Worm (Caenorhabditis elegans): ENCODE measurements around the gene C16A11.3.

The C16A11.3 gene

ce11 chrII:4258683-4259082 is 29.3 kb downstream of the C16A11.3 start, which contains the start of gene clec-135:
Gene clec-135, minus strand, starts transcription at chrII:4258783.
- no peak for TF ChIP-seq fos-1 (tag; optimal IDR thresholded peaks at IDR 0.05)
- no peak for TF ChIP-seq zag-1 (tag; optimal IDR thresholded peaks at IDR 0.05)
- no peak for TF ChIP-seq nhr-129 (tag; optimal IDR thresholded peaks at IDR 0.05)
- no peak for TF ChIP-seq alr-1 (tag; optimal IDR thresholded peaks at IDR 0.05)
- no peak for TF ChIP-seq blmp-1 (tag; optimal IDR thresholded peaks at IDR 0.05; ENCODE audit: insufficient read depth)
- no peak for TF ChIP-seq aly-2 (tag; optimal IDR thresholded peaks at IDR 0.05)
- TF ChIP-seq skn-1 (tag; optimal IDR thresholded peaks at IDR 0.05), result no peak
- TF ChIP-seq sma-9 (GFP tag; optimal IDR thresholded peaks at IDR 0.05), result no peak
- TF ChIP-seq sma-9 (tag; optimal IDR thresholded peaks at IDR 0.05), result no peak
- no peak for TF ChIP-seq mbf-1 (tag; optimal IDR thresholded peaks at IDR 0.05)
- no peak for TF ChIP-seq C34F6.9 (tag; optimal IDR thresholded peaks at IDR 0.05)
- no peak for TF ChIP-seq ztf-11 (tag; optimal IDR thresholded peaks at IDR 0.05)
- TF ChIP-seq ZK546.5 (tag; optimal IDR thresholded peaks at IDR 0.05), result no peak
- no peak for TF ChIP-seq elt-1 (tag; optimal IDR thresholded peaks at IDR 0.05)
- no peak for TF ChIP-seq mdl-1 (tag; optimal IDR thresholded peaks at IDR 0.05)
- TF ChIP-seq ceh-16 (tag; optimal IDR thresholded peaks at IDR 0.05), result no peak
- no peak for TF ChIP-seq lsy-2 (tag; optimal IDR thresholded peaks at IDR 0.05)
- no peak for TF ChIP-seq nhr-21 (tag; optimal IDR thresholded peaks at IDR 0.05)
- TF ChIP-seq mab-5 (tag; optimal IDR thresholded peaks at IDR 0.05), result no peak
- no peak for TF ChIP-seq unc-39 (tag; optimal IDR thresholded peaks at IDR 0.05)
- TF ChIP-seq ztf-4 (tag; optimal IDR thresholded peaks at IDR 0.05), result no peak

- no peak for TF ChIP-seq unc-55 (GFP tag; optimal IDR thresholded peaks at IDR 0.05)
- TF ChIP-seq ZK546.5 (tag; optimal IDR thresholded peaks at IDR 0.05), result no peak
- no peak for TF ChIP-seq crh-2 (tag; optimal IDR thresholded peaks at IDR 0.05)
- TF ChIP-seq ceh-16 (tag; optimal IDR thresholded peaks at IDR 0.05), result no peak
- no peak for TF ChIP-seq unc-39 (tag; optimal IDR thresholded peaks at IDR 0.05)
- TF ChIP-seq nhr-77 (tag; optimal IDR thresholded peaks at IDR 0.05), result no peak
- no peak for TF ChIP-seq nhr-237 (tag; optimal IDR thresholded peaks at IDR 0.05)
- no peak for TF ChIP-seq C34F6.9 (tag; optimal IDR thresholded peaks at IDR 0.05)
- no peak for TF ChIP-seq mdl-1 (tag; optimal IDR thresholded peaks at IDR 0.05)
- TF ChIP-seq nhr-23 (tag; optimal IDR thresholded peaks at IDR 0.05), result no peak
These were observed 38.4 kb downstream of the C16A11.3 start for ce11 chrII:4267711-4268110.

DNA sequence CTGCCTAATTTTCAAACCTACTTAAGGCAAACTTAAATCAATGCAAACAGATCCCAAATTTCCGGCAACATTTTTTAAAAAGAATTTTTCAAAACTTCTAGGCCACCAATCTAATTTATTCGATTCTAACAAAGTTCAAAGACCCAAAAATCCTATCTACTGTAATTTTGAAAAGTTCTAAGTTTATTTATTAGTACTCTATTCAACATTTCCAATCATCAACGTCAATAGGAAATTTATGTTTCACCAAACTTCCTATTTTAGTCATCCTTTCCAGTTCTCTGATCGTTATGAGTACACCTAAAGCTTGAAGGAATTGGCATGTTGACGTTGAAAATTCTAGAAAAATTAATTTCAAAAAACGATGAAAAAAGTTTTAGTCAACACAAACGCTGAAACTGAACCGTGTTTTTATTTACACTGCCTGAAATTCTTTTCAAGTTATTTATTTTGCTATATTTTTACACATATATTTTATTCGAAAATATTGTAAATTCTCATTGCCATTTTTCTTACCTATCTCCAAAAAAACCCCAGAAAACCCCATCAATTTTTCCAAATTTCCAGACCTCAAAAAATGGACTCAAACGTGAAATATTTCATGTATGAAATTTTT is 46.4 kb downstream of the C16A11.3 start, which contains the start of gene npr-42:
TSS of gene npr-42 (plus strand) at position 566 of the 616 bp plus-strand sequence.
- no peak for TF ChIP-seq nhr-12 (tag; optimal IDR thresholded peaks at IDR 0.05)
- TF ChIP-seq unc-62 (GFP tag; optimal IDR thresholded peaks at IDR 0.05), result no peak
- TF ChIP-seq unc-55 (GFP tag; optimal IDR thresholded peaks at IDR 0.05), result no peak
- no peak for TF ChIP-seq crh-2 (tag; optimal IDR thresholded peaks at IDR 0.05)
- TF ChIP-seq ztf-11 (tag; optimal IDR thresholded peaks at IDR 0.05), result no peak
- no peak for TF ChIP-seq dmd-4 (tag; optimal IDR thresholded peaks at IDR 0.05)
- TF ChIP-seq nhr-237 (tag; optimal IDR thresholded peaks at IDR 0.05), result no peak
- TF ChIP-seq elt-3 (tag; optimal IDR thresholded peaks at IDR 0.05), result no peak
- no peak for TF ChIP-seq mbf-1 (tag; optimal IDR thresholded peaks at IDR 0.05)
- TF ChIP-seq ceh-16 (tag; optimal IDR thresholded peaks at IDR 0.05), result no peak
- no peak for TF ChIP-seq peb-1 (tag; optimal IDR thresholded peaks at IDR 0.05)
- TF ChIP-seq ZK546.5 (tag; optimal IDR thresholded peaks at IDR 0.05), result no peak
- TF ChIP-seq egl-27 (tag; optimal IDR thresholded peaks at IDR 0.05), result no peak
- no peak for TF ChIP-seq lin-39 (tag; optimal IDR thresholded peaks at IDR 0.05)
- no peak for TF ChIP-seq unc-39 (tag; optimal IDR thresholded peaks at IDR 0.05)
- TF ChIP-seq R02D3.7 (tag; optimal IDR thresholded peaks at IDR 0.05), result no peak
- TF ChIP-seq ama-1 (optimal IDR thresholded peaks at IDR 0.05), result no peak
- TF ChIP-seq nhr-25 (tag; optimal IDR thresholded peaks at IDR 0.05), result no peak
- no peak for TF ChIP-seq ceh-82 (tag; optimal IDR thresholded peaks at IDR 0.05)
- TF ChIP-seq sma-3 (GFP tag; optimal IDR thresholded peaks at IDR 0.05), result no peak

- TF ChIP-seq dmd-4 (tag; optimal IDR thresholded peaks at IDR 0.05), result no peak
- TF ChIP-seq nhr-6 (tag; optimal IDR thresholded peaks at IDR 0.05), result no peak
- TF ChIP-seq nhr-11 (tag; optimal IDR thresholded peaks at IDR 0.05), result no peak
These were observed 47.6 kb downstream of the C16A11.3 start for ce11 chrII:4276924-4277323.
